Fruit fly (Drosophila melanogaster): ENCODE measurements around the gene CG9018.

DNA sequence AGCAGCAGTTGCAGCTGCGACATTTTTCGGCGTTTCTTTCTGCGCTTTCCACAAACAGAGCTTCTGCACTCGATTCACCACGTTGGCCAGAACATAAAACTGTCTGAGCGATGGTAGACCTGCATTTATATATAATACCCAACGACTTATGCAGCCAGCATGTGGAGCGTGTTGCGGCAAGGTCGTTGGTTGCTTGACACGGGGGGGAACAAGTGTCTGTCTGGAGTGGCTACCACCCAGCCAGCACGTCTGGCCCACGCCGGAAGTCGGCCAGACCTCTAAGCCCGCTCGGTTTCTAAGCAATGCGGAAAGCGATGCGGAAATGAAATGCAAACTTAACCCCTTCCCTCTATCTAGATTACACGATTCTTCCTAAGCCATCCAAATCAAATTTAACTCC is 35.8 kb upstream of the CG9018 start, which contains the start of gene yellow-g:
- TF ChIP-seq CTCF (optimal IDR thresholded peaks at IDR 0.05) (no peak), CG8478 (optimal IDR thresholded peaks at IDR 0.05) (no peak)
